Fruit fly (Drosophila melanogaster) whole organism, embryonic: ENCODE measurements around the gene CG45078.

Experiments used
- B-H1 ChIP-seq: fragments of 200-800 bp; sonication (Bioruptor generic); IDR thresholded peaks from 3 replicates; pipeline ENCODE4 v1.3.6; 2022; ENCODE audit warnings: missing biosample characterization, missing genetic modification characterization
- Blimp-1 ChIP-seq: fragments of 200-800 bp; sonication (Bioruptor generic); optimal IDR thresholded peaks from 3 replicates; lab custom pipeline; 2018; ENCODE audit warnings: missing biosample characterization, missing genetic modification characterization, mild to moderate bottlenecking, moderate library complexity, missing genetic modification reagents
- C15 ChIP-seq: fragments of 200-800 bp; sonication (Bioruptor generic); IDR thresholded peaks from 3 replicates; pipeline ENCODE4 v1.3.6; 2022; ENCODE audit warnings: missing biosample characterization, missing genetic modification characterization
- CG11456 ChIP-seq: fragments of 200-800 bp; sonication (Bioruptor generic); IDR thresholded peaks from 3 replicates; pipeline ENCODE4 v1.3.6; 2022; ENCODE audit warnings: missing biosample characterization, missing genetic modification characterization
- CG11695 ChIP-seq: fragments of 200-800 bp; sonication (Bioruptor generic); IDR thresholded peaks from 3 replicates; pipeline ENCODE4 v1.3.6; 2022; ENCODE audit warnings: missing biosample characterization, missing genetic modification characterization
- CG12769 ChIP-seq: fragments of 200-800 bp; sonication (Bioruptor generic); optimal IDR thresholded peaks from 2 replicates; lab custom pipeline; 2019; ENCODE audit warnings: missing biosample characterization, mild to moderate bottlenecking, missing genetic modification characterization, moderate library complexity
- CG13424 ChIP-seq: fragments of 200-800 bp; sonication (Bioruptor generic); optimal IDR thresholded peaks from 2 replicates; lab custom pipeline; 2019; ENCODE audit warnings: missing biosample characterization, mild to moderate bottlenecking, missing genetic modification characterization, moderate library complexity
- CG13624 ChIP-seq: fragments of 200-800 bp; sonication (Bioruptor generic); optimal IDR thresholded peaks from 2 replicates; lab custom pipeline; 2016; ENCODE audit warnings: missing biosample characterization, missing genetic modification characterization
- CG14860 ChIP-seq: fragments of 200-800 bp; sonication (Bioruptor generic); IDR thresholded peaks from 3 replicates; pipeline ENCODE4 v1.3.6; 2022; ENCODE audit warnings: missing biosample characterization, missing genetic modification characterization; ENCODE audit not compliant: partially characterized antibody
- CG2199 ChIP-seq: fragments of 200-800 bp; sonication (Bioruptor generic); IDR thresholded peaks from 3 replicates; pipeline ENCODE4 v1.3.6; 2022; ENCODE audit warnings: missing biosample characterization, missing genetic modification characterization
- CG2889 ChIP-seq: fragments of 200-800 bp; sonication (Bioruptor generic); IDR thresholded peaks from 3 replicates; pipeline ENCODE4 v1.3.6; 2022; ENCODE audit warnings: missing biosample characterization, missing genetic modification characterization
- CG31224 ChIP-seq: fragments of 200-800 bp; sonication (Bioruptor generic); IDR thresholded peaks from 2 replicates; pipeline ENCODE4 v1.3.6; 2022; ENCODE audit warnings: missing biosample characterization, missing genetic modification characterization
- CG32532 ChIP-seq: fragments of 200-800 bp; sonication (Bioruptor generic); IDR thresholded peaks from 2 replicates; pipeline ENCODE4 v1.3.6; 2022; ENCODE audit warnings: missing biosample characterization, missing genetic modification characterization
- CG34224 ChIP-seq: fragments of 200-800 bp; sonication (Bioruptor generic); IDR thresholded peaks from 3 replicates; pipeline ENCODE4 v1.3.6; 2022; ENCODE audit warnings: missing biosample characterization, missing genetic modification characterization; ENCODE audit not compliant: partially characterized antibody
- CG6272 ChIP-seq: fragments of 200-800 bp; sonication (Bioruptor generic); IDR thresholded peaks from 2 replicates; pipeline ENCODE4 v1.3.6; 2022; ENCODE audit warnings: missing biosample characterization, missing genetic modification characterization
- CG7357 ChIP-seq: fragments of 200-800 bp; sonication (Bioruptor generic); IDR thresholded peaks from 3 replicates; pipeline ENCODE4 v1.3.6; 2022; ENCODE audit warnings: missing biosample characterization, missing genetic modification characterization
- Camta ChIP-seq: fragments of 200-800 bp; sonication (Bioruptor generic); optimal IDR thresholded peaks from 2 replicates; lab custom pipeline; 2016; ENCODE audit warnings: missing biosample characterization, missing genetic modification characterization
- CkIIα-i1 ChIP-seq: fragments of 200-800 bp; sonication (Bioruptor generic); IDR thresholded peaks from 2 replicates; pipeline ENCODE4 v1.3.6; 2022; ENCODE audit warnings: missing biosample characterization, missing genetic modification characterization
- Dp ChIP-seq: fragments of 200-800 bp; sonication (Bioruptor generic); optimal IDR thresholded peaks from 2 replicates; lab custom pipeline; 2018; ENCODE audit warnings: missing biosample characterization, mild to moderate bottlenecking, missing genetic modification characterization, moderate library complexity
- E2f2 ChIP-seq: fragments of 200-800 bp; sonication (Bioruptor generic); IDR thresholded peaks from 2 replicates; pipeline ENCODE4 v1.3.6; 2022; ENCODE audit warnings: missing biosample characterization, missing genetic modification characterization
- Ets97D ChIP-seq: fragments of 200-800 bp; sonication (Bioruptor generic); optimal IDR thresholded peaks from 3 replicates; lab custom pipeline; 2016; ENCODE audit warnings: missing biosample characterization, missing genetic modification characterization
- GATAe ChIP-seq: fragments of 200-800 bp; sonication (Bioruptor generic); conservative IDR thresholded peaks from 2 replicates; pipeline ENCODE4 v1.3.6; 2022; ENCODE audit warnings: missing biosample characterization, missing genetic modification characterization
- H15 ChIP-seq: fragments of 200-800 bp; sonication (Bioruptor generic); IDR thresholded peaks from 3 replicates; pipeline ENCODE4 v1.3.6; 2022; ENCODE audit warnings: missing biosample characterization, missing genetic modification characterization
- HLH3B ChIP-seq: fragments of 200-800 bp; sonication (Bioruptor generic); IDR thresholded peaks from 2 replicates; pipeline ENCODE4 v1.3.6; 2022; ENCODE audit warnings: missing biosample characterization, missing genetic modification characterization
- Kr ChIP-seq: fragments of 200-800 bp; sonication (Bioruptor generic); optimal IDR thresholded peaks from 2 replicates; lab custom pipeline; 2017; ENCODE audit warnings: missing biosample characterization, mild to moderate bottlenecking, missing genetic modification characterization
- Lim3 ChIP-seq: fragments of 200-800 bp; sonication (Bioruptor generic); IDR thresholded peaks from 2 replicates; pipeline ENCODE4 v1.3.6; 2022; ENCODE audit warnings: missing biosample characterization, missing genetic modification characterization
- MESR4 ChIP-seq: fragments of 200-800 bp; sonication (Bioruptor generic); optimal IDR thresholded peaks from 2 replicates; lab custom pipeline; 2018; ENCODE audit warnings: missing biosample characterization, mild to moderate bottlenecking, missing genetic modification characterization, moderate library complexity
- Myb ChIP-seq: fragments of 200-800 bp; sonication (Bioruptor generic); optimal IDR thresholded peaks from 2 replicates; lab custom pipeline; 2016; ENCODE audit warnings: missing biosample characterization, missing genetic modification characterization
- NC2β ChIP-seq: fragments of 200-800 bp; sonication (Bioruptor generic); optimal IDR thresholded peaks from 2 replicates; lab custom pipeline; 2016; ENCODE audit warnings: missing biosample characterization, missing genetic modification characterization
- Pdp1 ChIP-seq, 2 experiments: fragments of 200-800 bp; sonication (Bioruptor generic); optimal IDR thresholded peaks; 3 replicates each; lab custom pipeline; 2016; ENCODE audit warnings: missing biosample characterization in 2 of 2, missing genetic modification characterization in 2 of 2, mild to moderate bottlenecking in 1 of 2, moderate library complexity in 1 of 2
- Rfx ChIP-seq: fragments of 200-800 bp; sonication (Bioruptor generic); IDR thresholded peaks from 2 replicates; pipeline ENCODE4 v1.3.6; 2022; ENCODE audit warnings: missing biosample characterization, missing genetic modification characterization
- Sry-β ChIP-seq: fragments of 200-800 bp; sonication (Bioruptor generic); optimal IDR thresholded peaks from 2 replicates; lab custom pipeline; 2018; ENCODE audit warnings: missing biosample characterization, mild to moderate bottlenecking, missing genetic modification characterization, moderate library complexity
- Trl ChIP-seq, 3 experiments: fragments of >200 bp in 2 of 3; fragments of 200-800 bp in 1 of 3; sonication (Bioruptor generic) in 1 of 3; optimal IDR thresholded peaks; 2 replicates in 1 of 3; 3 replicates in 2 of 3; lab custom pipeline; 2016 to 2017; ENCODE audit warnings: missing biosample characterization in 1 of 3, missing genetic modification characterization in 1 of 3
- ac ChIP-seq: fragments of 200-800 bp; sonication (Bioruptor generic); optimal IDR thresholded peaks from 3 replicates; lab custom pipeline; 2017; ENCODE audit warnings: missing biosample characterization, mild to moderate bottlenecking, missing genetic modification characterization
- chn ChIP-seq: fragments of 200-800 bp; sonication (Bioruptor generic); optimal IDR thresholded peaks from 2 replicates; lab custom pipeline; 2016; ENCODE audit warnings: missing biosample characterization, missing genetic modification characterization
- crp ChIP-seq, 2 experiments: fragments of 200-800 bp; sonication (Bioruptor generic); optimal IDR thresholded peaks; 2 replicates in 1 of 2; 3 replicates in 1 of 2; lab custom pipeline; 2017; ENCODE audit warnings: missing biosample characterization in 2 of 2, missing genetic modification characterization in 2 of 2, mild to moderate bottlenecking in 1 of 2, moderate library complexity in 1 of 2
- jigr1 ChIP-seq: fragments of 200-800 bp; sonication (Bioruptor generic); IDR thresholded peaks from 3 replicates; pipeline ENCODE4 v1.3.6; 2022; ENCODE audit warnings: missing biosample characterization, missing genetic modification characterization
- lab ChIP-seq: fragments of 200-800 bp; sonication (Bioruptor generic); optimal IDR thresholded peaks from 3 replicates; lab custom pipeline; 2017; ENCODE audit warnings: missing biosample characterization, missing genetic modification characterization, mild to moderate bottlenecking, moderate library complexity, missing genetic modification reagents
- lov ChIP-seq, 2 experiments: fragments of 200-800 bp in 1 of 2; fragments of >200 bp in 1 of 2; sonication (Bioruptor generic) in 1 of 2; IDR thresholded peaks in 1 of 2; optimal IDR thresholded peaks in 1 of 2; 2 replicates in 1 of 2; 3 replicates in 1 of 2; pipeline versions ENCODE4 v1.3.6 to Lab custom; 2017 to 2022; ENCODE audit warnings: missing biosample characterization in 1 of 2, missing genetic modification characterization in 1 of 2
- pb ChIP-seq: fragments of 200-800 bp; sonication (Bioruptor generic); optimal IDR thresholded peaks from 3 replicates; lab custom pipeline; 2016; ENCODE audit warnings: missing biosample characterization, missing genetic modification characterization
- ranshi ChIP-seq: fragments of 200-800 bp; sonication (Bioruptor generic); IDR thresholded peaks from 2 replicates; pipeline ENCODE4 v1.3.6; 2022; ENCODE audit warnings: missing biosample characterization, missing genetic modification characterization
- ro ChIP-seq: fragments of 200-800 bp; sonication (Bioruptor generic); IDR thresholded peaks from 2 replicates; pipeline ENCODE4 v1.3.6; 2022; ENCODE audit warnings: missing biosample characterization, missing genetic modification characterization
- sna ChIP-seq: fragments of 200-800 bp; sonication (Bioruptor generic); IDR thresholded peaks from 2 replicates; pipeline ENCODE4 v1.3.6; 2022; ENCODE audit warnings: missing biosample characterization, missing genetic modification characterization; ENCODE audit not compliant: partially characterized antibody
- stc ChIP-seq: fragments of 200-800 bp; sonication (Bioruptor generic); IDR thresholded peaks from 2 replicates; pipeline ENCODE4 v1.3.6; 2022; ENCODE audit warnings: missing biosample characterization, missing genetic modification characterization
- stwl ChIP-seq: fragments of 200-800 bp; sonication (Bioruptor generic); optimal IDR thresholded peaks from 3 replicates; lab custom pipeline; 2018; ENCODE audit warnings: missing biosample characterization, mild to moderate bottlenecking, missing genetic modification characterization, moderate library complexity
- trem ChIP-seq: fragments of 200-800 bp; optimal IDR thresholded peaks from 3 replicates; lab custom pipeline; 2019; ENCODE audit warnings: missing biosample characterization, mild to moderate bottlenecking, missing genetic modification characterization, moderate library complexity
- tup ChIP-seq: fragments of 200-800 bp; sonication (Bioruptor generic); optimal IDR thresholded peaks from 2 replicates; lab custom pipeline; 2016; ENCODE audit warnings: missing biosample characterization, mild to moderate bottlenecking, missing genetic modification characterization, moderate library complexity
- z ChIP-seq: fragments of 200-800 bp; sonication (Bioruptor generic); IDR thresholded peaks from 3 replicates; pipeline ENCODE4 v1.3.6; 2022; ENCODE audit warnings: missing biosample characterization, missing genetic modification characterization

The CG45078 gene

DNA sequence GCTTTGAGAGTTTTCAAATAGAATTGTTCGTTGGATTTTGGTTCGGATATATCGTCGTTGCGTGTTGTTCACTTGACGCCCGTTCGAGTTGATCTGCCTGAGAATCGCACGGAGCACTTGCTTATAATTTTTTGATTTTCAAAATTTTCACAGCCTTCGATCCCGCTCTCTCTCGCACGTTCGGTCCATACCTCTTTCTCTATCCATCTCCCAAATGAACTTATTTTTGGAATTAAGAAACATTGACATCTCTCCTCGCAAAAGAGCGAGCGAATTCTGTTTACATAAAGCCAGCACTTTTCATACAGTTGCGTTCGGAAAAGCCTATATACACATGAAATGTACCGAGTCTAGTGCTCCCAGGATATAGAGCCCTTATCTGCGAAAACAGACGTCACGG, at the start of gene CG45078, which contains the start of the genes CG45076 and fau:
Gene CG45078 (minus strand): TSS at position 101 of the 400 bp plus-strand sequence.
Gene CG45076 (minus strand): TSS at position 101 of the 400 bp plus-strand sequence.
Gene fau (minus strand): TSS at position 101 of the 400 bp plus-strand sequence.
- TF ChIP-seq CG12769 (peak; percentile 33), chn (no peak), Pdp1 (GFP tag; optimal IDR thresholded peaks at IDR 0.05; lab: Kevin White, UChicago) (peak in 1 of 2 experiments; percentile 47), lab (GFP tag; lab: Kevin White, UChicago) (no peak), Trl (optimal IDR thresholded peaks at IDR 0.05; lab: Kevin White, UChicago) (peak in 1 of 2 experiments; percentile 42), Trl (GFP tag; optimal IDR thresholded peaks at IDR 0.05; lab: Kevin White, UChicago) (no peak), CG32532 (GFP tag; lab: Robert Waterston, UW) (no peak), CG2199 (GFP tag; lab: Robert Waterston, UW) (0 out of 3 replicates have a peak, but pooled peaks have one; percentile 11), CG11695 (GFP tag; lab: Robert Waterston, UW) (0 out of 3 replicates have a peak, but pooled peaks have one; percentile 7), C15 (0 out of 3 replicates have a peak, but pooled peaks have one; percentile 52), CG34224 (0 out of 3 replicates have a peak, but pooled peaks have one; percentile 27), CG11456 (GFP tag; lab: Robert Waterston, UW) (no peak)

DNA sequence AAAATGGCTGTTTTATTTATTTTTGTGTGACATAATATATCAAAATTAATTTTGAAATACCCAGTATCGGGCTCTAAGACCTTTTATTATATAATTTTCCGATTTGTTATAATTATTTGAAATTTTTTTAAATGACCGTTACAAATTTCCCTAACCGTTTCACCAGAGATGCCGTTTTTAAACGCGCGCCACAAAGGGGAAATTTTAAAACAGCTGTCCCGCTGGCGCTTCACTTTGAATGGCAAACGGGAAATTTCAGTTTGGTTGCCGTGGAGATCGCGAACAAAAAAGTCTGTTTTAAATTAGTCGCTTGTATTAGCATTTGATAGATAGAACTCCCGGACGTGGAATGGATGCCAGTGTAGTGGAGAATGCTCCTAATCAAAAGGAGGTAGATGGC, 37.9 kb upstream of the CG45078 start, which contains the start of the genes CG14693 and TTLL15:
Gene CG14693 (minus strand): TSS at position 16 of the 400 bp plus-strand sequence.
Gene TTLL15 (plus strand): TSS at position 257 of the 400 bp plus-strand sequence.
- TF ChIP-seq ac (GFP tag; lab: Kevin White, UChicago) (no peak), CG6272 (GFP tag; lab: Robert Waterston, UW) (no peak), CG7357 (no peak), CG2889 (GFP tag; lab: Robert Waterston, UW) (no peak), CG31224 (GFP tag; lab: Robert Waterston, UW) (no peak), Kr (no peak), CG14860 (GFP tag; lab: Robert Waterston, UW) (no peak), lov (optimal IDR thresholded peaks at IDR 0.05; lab: Kevin White, UChicago) (no peak), lov (GFP tag; IDR thresholded peaks at IDR 0.05; lab: Robert Waterston, UW) (no peak), Myb (GFP tag; lab: Kevin White, UChicago) (peak; percentile 79), jigr1 (GFP tag; lab: Robert Waterston, UW) (no peak), crp (GFP tag; optimal IDR thresholded peaks at IDR 0.05; lab: Kevin White, UChicago) (peak; percentile 19 to 85), ranshi (GFP tag; lab: Robert Waterston, UW) (no peak), CG13424 (tag; lab: Kevin White, UChicago) (no peak), ro (GFP tag; lab: Robert Waterston, UW) (no peak), tup (GFP tag; lab: Kevin White, UChicago) (no peak), Dp (GFP tag; lab: Kevin White, UChicago) (peak; percentile 84), Sry-β (GFP tag; lab: Kevin White, UChicago) (peak; percentile 85), pb (GFP tag; lab: Kevin White, UChicago) (no peak), stc (GFP tag; lab: Robert Waterston, UW) (no peak), Lim3 (GFP tag; lab: Robert Waterston, UW) (no peak), Blimp-1 (GFP tag; lab: Kevin White, UChicago) (peak; percentile 53), Camta (no peak), NC2β (GFP tag; lab: Kevin White, UChicago) (no peak), Ets97D (GFP tag; lab: Kevin White, UChicago) (peak; percentile 37), z (GFP tag; lab: Robert Waterston, UW) (no peak), CkIIα-i1 (GFP tag; lab: Robert Waterston, UW) (no peak), CG13624 (GFP tag; lab: Kevin White, UChicago) (no peak), trem (tag; lab: Kevin White, UChicago) (peak; percentile 32), sna (0 out of 2 replicates have a peak, but pooled peaks have one; percentile 14), B-H1 (GFP tag; lab: Robert Waterston, UW) (no peak), H15 (GFP tag; lab: Robert Waterston, UW) (no peak), stwl (tag; lab: Kevin White, UChicago) (peak; percentile 21), HLH3B (GFP tag; lab: Robert Waterston, UW) (no peak), Rfx (peak; percentile 44; the same call in 1 of the 2 replicates), CG11695 (GFP tag; lab: Robert Waterston, UW) (no peak), GATAe (no peak), E2f2 (GFP tag; lab: Robert Waterston, UW) (peak; percentile 92), MESR4 (GFP tag; lab: Kevin White, UChicago) (peak; percentile 46)
